Fruit fly (Drosophila melanogaster) whole organism, embryonic: Measurements from ENCODE around the gene CG42487.

ENCODE experiments used
- B-H2 ChIP-seq: fragments of 200-800 bp; sonication (Bioruptor generic); optimal IDR thresholded peaks from 2 replicates; lab custom pipeline; 2018; ENCODE audit warnings: missing biosample characterization, mild to moderate bottlenecking, missing genetic modification characterization
- BEAF-32 ChIP-seq: fragments of 200-800 bp; sonication (Bioruptor generic); optimal IDR thresholded peaks from 3 replicates; lab custom pipeline; 2017; ENCODE audit warnings: missing biosample characterization, missing genetic modification characterization, mild to moderate bottlenecking, moderate library complexity, missing genetic modification reagents
- Blimp-1 ChIP-seq: fragments of 200-800 bp; sonication (Bioruptor generic); optimal IDR thresholded peaks from 3 replicates; lab custom pipeline; 2018; ENCODE audit warnings: missing biosample characterization, missing genetic modification characterization, mild to moderate bottlenecking, moderate library complexity, missing genetic modification reagents
- BtbVII ChIP-seq: fragments of 200-800 bp; sonication (Bioruptor generic); optimal IDR thresholded peaks from 3 replicates; lab custom pipeline; 2017; ENCODE audit warnings: missing biosample characterization, mild to moderate bottlenecking, missing genetic modification characterization
- CG11398 ChIP-seq: fragments of 200-800 bp; sonication (Bioruptor generic); optimal IDR thresholded peaks from 2 replicates; lab custom pipeline; 2016; ENCODE audit warnings: missing biosample characterization, missing genetic modification characterization
- CG12659 ChIP-seq: fragments of 200-800 bp; sonication (Bioruptor generic); optimal IDR thresholded peaks from 3 replicates; lab custom pipeline; 2017; ENCODE audit warnings: mild to moderate bottlenecking, missing biosample characterization, missing genetic modification reagents, missing genetic modification characterization
- CG12769 ChIP-seq: fragments of 200-800 bp; sonication (Bioruptor generic); optimal IDR thresholded peaks from 2 replicates; lab custom pipeline; 2019; ENCODE audit warnings: missing biosample characterization, mild to moderate bottlenecking, missing genetic modification characterization, moderate library complexity
- CG13894 ChIP-seq: fragments of 200-800 bp; sonication (Bioruptor generic); optimal IDR thresholded peaks from 3 replicates; lab custom pipeline; 2018; ENCODE audit warnings: missing biosample characterization, mild to moderate bottlenecking, missing genetic modification characterization, moderate library complexity
- CG14014 ChIP-seq: fragments of 200-800 bp; sonication (Bioruptor generic); IDR thresholded peaks from 2 replicates; pipeline ENCODE4 v1.3.6; 2022; ENCODE audit warnings: missing biosample characterization, missing genetic modification characterization
- CG17802 ChIP-seq: fragments of 200-800 bp; sonication (Bioruptor generic); optimal IDR thresholded peaks from 2 replicates; lab custom pipeline; 2018; ENCODE audit warnings: missing biosample characterization, mild to moderate bottlenecking, missing genetic modification characterization, moderate library complexity
- CG1792 ChIP-seq: fragments of 200-800 bp; sonication (Bioruptor generic); optimal IDR thresholded peaks from 2 replicates; lab custom pipeline; 2016; ENCODE audit warnings: missing biosample characterization, missing genetic modification characterization
- CG18619 ChIP-seq: fragments of 200-800 bp; sonication (Bioruptor generic); optimal IDR thresholded peaks from 3 replicates; lab custom pipeline; 2017; ENCODE audit warnings: missing biosample characterization, mild to moderate bottlenecking, missing genetic modification characterization
- CG2712 ChIP-seq: fragments of 200-800 bp; optimal IDR thresholded peaks from 3 replicates; lab custom pipeline; 2019; ENCODE audit warnings: missing biosample characterization, mild to moderate bottlenecking, missing genetic modification characterization, moderate library complexity
- CG31388 ChIP-seq: fragments of 200-800 bp; sonication (Bioruptor generic); optimal IDR thresholded peaks from 2 replicates; lab custom pipeline; 2016; ENCODE audit warnings: missing biosample characterization, missing genetic modification characterization
- CG4328 ChIP-seq: fragments of 200-800 bp; sonication (Bioruptor generic); optimal IDR thresholded peaks from 3 replicates; lab custom pipeline; 2017; ENCODE audit warnings: missing biosample characterization, missing genetic modification reagents, missing genetic modification characterization
- CG7928 ChIP-seq: fragments of 200-800 bp; sonication (Bioruptor generic); optimal IDR thresholded peaks from 2 replicates; lab custom pipeline; 2017; ENCODE audit warnings: missing biosample characterization, mild to moderate bottlenecking, missing genetic modification characterization
- CG9797 ChIP-seq: fragments of 200-800 bp; sonication (Bioruptor generic); optimal IDR thresholded peaks from 3 replicates; lab custom pipeline; 2018; ENCODE audit warnings: missing biosample characterization, mild to moderate bottlenecking, missing genetic modification characterization
- CG9817 ChIP-seq: fragments of 200-800 bp; sonication (Bioruptor generic); optimal IDR thresholded peaks from 2 replicates; lab custom pipeline; 2018; ENCODE audit warnings: missing biosample characterization, mild to moderate bottlenecking, missing genetic modification characterization, moderate library complexity
- CHES-1-like ChIP-seq: fragments of 200-800 bp; sonication (Bioruptor generic); optimal IDR thresholded peaks from 2 replicates; lab custom pipeline; 2016; ENCODE audit warnings: missing biosample characterization, missing genetic modification characterization
- Deaf1 ChIP-seq: fragments of 200-800 bp; optimal IDR thresholded peaks from 3 replicates; lab custom pipeline; 2019; ENCODE audit warnings: missing biosample characterization, mild to moderate bottlenecking, missing genetic modification characterization, moderate library complexity
- Dfd ChIP-seq, 2 experiments: fragments of >200 bp; optimal IDR thresholded peaks; 2 replicates each; lab custom pipeline; 2017; ENCODE audit warnings: missing biosample characterization in 2 of 2, missing genetic modification characterization in 2 of 2
- H15 ChIP-seq: fragments of 200-800 bp; sonication (Bioruptor generic); IDR thresholded peaks from 3 replicates; pipeline ENCODE4 v1.3.6; 2022; ENCODE audit warnings: missing biosample characterization, missing genetic modification characterization
- Jarid2 ChIP-seq: fragments of 200-800 bp; sonication (Bioruptor generic); optimal IDR thresholded peaks from 3 replicates; lab custom pipeline; 2017; ENCODE audit warnings: mild to moderate bottlenecking, missing biosample characterization, missing genetic modification reagents, missing genetic modification characterization
- Kr ChIP-seq: fragments of 200-800 bp; sonication (Bioruptor generic); optimal IDR thresholded peaks from 2 replicates; lab custom pipeline; 2017; ENCODE audit warnings: missing biosample characterization, mild to moderate bottlenecking, missing genetic modification characterization
- NC2α ChIP-seq: fragments of 200-800 bp; sonication (Bioruptor generic); optimal IDR thresholded peaks from 2 replicates; lab custom pipeline; 2016; ENCODE audit warnings: missing biosample characterization, missing genetic modification characterization
- Nf-YB ChIP-seq: fragments of 200-800 bp; sonication (Bioruptor generic); optimal IDR thresholded peaks from 3 replicates; lab custom pipeline; 2019; ENCODE audit warnings: missing biosample characterization, mild to moderate bottlenecking, missing genetic modification characterization, moderate library complexity
- Opbp ChIP-seq: fragments of 200-800 bp; sonication (Bioruptor generic); IDR thresholded peaks from 3 replicates; pipeline ENCODE4 v1.3.6; 2022; ENCODE audit warnings: missing biosample characterization, missing genetic modification characterization; ENCODE audit not compliant: partially characterized antibody
- Rfx ChIP-seq: fragments of 200-800 bp; sonication (Bioruptor generic); IDR thresholded peaks from 2 replicates; pipeline ENCODE4 v1.3.6; 2022; ENCODE audit warnings: missing biosample characterization, missing genetic modification characterization
- Taf1 ChIP-seq: fragments of 200-800 bp; sonication (Bioruptor generic); IDR thresholded peaks from 2 replicates; pipeline ENCODE4 v1.3.6; 2022; ENCODE audit warnings: missing biosample characterization, missing genetic modification characterization
- Trl ChIP-seq, 3 experiments: fragments of >200 bp in 2 of 3; fragments of 200-800 bp in 1 of 3; sonication (Bioruptor generic) in 1 of 3; optimal IDR thresholded peaks; 2 replicates in 1 of 3; 3 replicates in 2 of 3; lab custom pipeline; 2016 to 2017; ENCODE audit warnings: missing biosample characterization in 1 of 3, missing genetic modification characterization in 1 of 3
- Vsx1 ChIP-seq: fragments of 200-800 bp; sonication (Bioruptor generic); optimal IDR thresholded peaks from 2 replicates; lab custom pipeline; 2017; ENCODE audit warnings: missing biosample characterization, mild to moderate bottlenecking, missing genetic modification characterization, missing genetic modification reagents
- al ChIP-seq: fragments of 200-800 bp; sonication (Bioruptor generic); IDR thresholded peaks from 2 replicates; pipeline ENCODE4 v1.3.6; 2022; ENCODE audit warnings: missing biosample characterization, missing genetic modification characterization
- aop ChIP-seq: fragments of 200-800 bp; sonication (Bioruptor generic); IDR thresholded peaks from 2 replicates; pipeline ENCODE4 v1.3.6; 2022; ENCODE audit warnings: missing biosample characterization, missing genetic modification characterization
- ato ChIP-seq: fragments of 200-800 bp; sonication (Bioruptor generic); IDR thresholded peaks from 2 replicates; pipeline ENCODE4 v1.3.6; 2022; ENCODE audit warnings: missing biosample characterization, missing genetic modification characterization; ENCODE audit not compliant: partially characterized antibody
- caup ChIP-seq: fragments of 200-800 bp; sonication (Bioruptor generic); optimal IDR thresholded peaks from 3 replicates; lab custom pipeline; 2017; ENCODE audit warnings: missing biosample characterization, mild to moderate bottlenecking, missing genetic modification characterization, moderate library complexity; ENCODE audit not compliant: severe bottlenecking
- disco-r ChIP-seq: fragments of 200-800 bp; sonication (Bioruptor generic); optimal IDR thresholded peaks from 2 replicates; lab custom pipeline; 2016; ENCODE audit warnings: missing biosample characterization, missing genetic modification characterization
- dm ChIP-seq: fragments of 200-800 bp; sonication (Bioruptor generic); optimal IDR thresholded peaks from 3 replicates; lab custom pipeline; 2016; ENCODE audit warnings: missing biosample characterization, missing genetic modification characterization
- dpn ChIP-seq, 2 experiments: fragments of 200-800 bp; sonication (Bioruptor generic); optimal IDR thresholded peaks; 3 replicates each; lab custom pipeline; 2016; ENCODE audit warnings: missing biosample characterization in 2 of 2, missing genetic modification characterization in 2 of 2
- emc ChIP-seq: fragments of 200-800 bp; sonication (Bioruptor generic); optimal IDR thresholded peaks from 2 replicates; lab custom pipeline; 2016; ENCODE audit warnings: missing biosample characterization, missing genetic modification characterization
- gce ChIP-seq: fragments of 200-800 bp; sonication (Bioruptor generic); IDR thresholded peaks from 3 replicates; pipeline ENCODE4 v1.3.6; 2022; ENCODE audit warnings: missing biosample characterization, missing genetic modification characterization
- insv ChIP-seq, 2 experiments: fragments of 200-800 bp; sonication (Bioruptor generic); optimal IDR thresholded peaks; 3 replicates each; lab custom pipeline; 2016 to 2018; ENCODE audit warnings: missing biosample characterization in 2 of 2, missing genetic modification characterization in 2 of 2
- nau ChIP-seq: fragments of 200-800 bp; sonication (Bioruptor generic); optimal IDR thresholded peaks from 3 replicates; lab custom pipeline; 2017; ENCODE audit warnings: missing biosample characterization, mild to moderate bottlenecking, missing genetic modification characterization, missing genetic modification reagents
- run ChIP-seq: fragments of 200-800 bp; sonication (Bioruptor generic); optimal IDR thresholded peaks from 3 replicates; lab custom pipeline; 2018; ENCODE audit warnings: missing biosample characterization, mild to moderate bottlenecking, missing genetic modification characterization
- so ChIP-seq: fragments of 200-800 bp; sonication (Bioruptor generic); IDR thresholded peaks from 3 replicates; pipeline ENCODE4 v1.3.6; 2022; ENCODE audit warnings: missing biosample characterization, missing genetic modification characterization
- tgo ChIP-seq: fragments of 200-800 bp; sonication (Bioruptor generic); IDR thresholded peaks from 3 replicates; pipeline ENCODE4 v1.3.6; 2022; ENCODE audit warnings: missing biosample characterization, missing genetic modification characterization
- trh ChIP-seq: fragments of 200-800 bp; sonication (Bioruptor generic); optimal IDR thresholded peaks from 2 replicates; lab custom pipeline; 2016; ENCODE audit warnings: missing biosample characterization, missing genetic modification characterization
- wor ChIP-seq: fragments of 200-800 bp; sonication (Bioruptor generic); IDR thresholded peaks from 2 replicates; pipeline ENCODE4 v1.3.6; 2022; ENCODE audit warnings: missing biosample characterization, missing genetic modification characterization
- yki ChIP-seq: fragments of >200 bp; optimal IDR thresholded peaks from 3 replicates; lab custom pipeline; 2018
- zfh1 ChIP-seq: fragments of 200-800 bp; sonication (Bioruptor generic); IDR thresholded peaks from 3 replicates; pipeline ENCODE4 v1.3.6; 2022; ENCODE audit warnings: missing biosample characterization, missing genetic modification characterization

Gene CG42487

DNA sequence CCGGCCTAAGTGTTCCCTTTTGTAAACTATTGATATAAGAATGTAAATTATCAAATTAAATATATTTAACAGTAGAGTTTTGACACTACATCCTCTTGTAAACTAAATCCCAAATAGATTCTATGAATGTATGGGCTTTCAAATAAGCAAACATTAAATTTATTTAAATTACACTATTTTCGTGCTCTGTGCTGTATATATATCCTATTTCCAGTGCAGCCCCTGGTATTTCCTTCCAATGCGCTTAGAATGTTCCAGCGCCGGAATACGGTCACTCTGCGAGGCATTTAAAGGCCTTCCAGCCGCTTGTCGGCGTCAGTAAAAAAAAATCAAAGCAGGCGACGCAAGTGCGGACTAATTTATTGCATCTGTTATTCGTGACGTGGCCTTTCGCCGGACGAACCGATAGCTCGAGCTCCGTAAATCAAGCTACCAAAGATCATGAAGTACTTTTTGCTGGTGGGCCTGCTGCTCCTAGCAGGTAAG, 10.6 kb downstream of the CG42487 start, which contains the start of gene Gp93 (continued):
- TF ChIP-seq nau, result no peak
- TF ChIP-seq CG4328, result peak; percentile 45
- no peak for TF ChIP-seq Taf1
- no peak for TF ChIP-seq CG1792 (GFP tag; lab: Kevin White, UChicago)
- TF ChIP-seq caup (GFP tag; lab: Kevin White, UChicago), result no peak
- no peak for TF ChIP-seq yki
- peak; percentile 50; the same call in 1 of the 2 replicates for TF ChIP-seq ato
- TF ChIP-seq BEAF-32 (GFP tag; lab: Kevin White, UChicago), result no peak
- peak; percentile 16 for TF ChIP-seq Nf-YB (GFP tag; lab: Kevin White, UChicago)
- TF ChIP-seq CG11398 (GFP tag; lab: Kevin White, UChicago), result no peak
- TF ChIP-seq al (GFP tag; lab: Robert Waterston, UW), result peak; percentile 51; the same call in 1 of the 2 replicates
- TF ChIP-seq emc (GFP tag; lab: Kevin White, UChicago), result no peak
- TF ChIP-seq CG18619 (GFP tag; lab: Kevin White, UChicago), result peak; percentile 54
- TF ChIP-seq Blimp-1 (GFP tag; lab: Kevin White, UChicago), result no peak
- TF ChIP-seq CG9797 (GFP tag; lab: Kevin White, UChicago), result peak; percentile 32
- peak; percentile 80 for TF ChIP-seq Rfx (GFP tag; lab: Robert Waterston, UW)
- TF ChIP-seq dm (GFP tag; lab: Kevin White, UChicago), result peak; percentile 20
- peak; percentile 25 to 64 for TF ChIP-seq dpn (GFP tag; optimal IDR thresholded peaks at IDR 0.05; lab: Kevin White, UChicago)
- peak; percentile 46 for TF ChIP-seq CG9817 (tag; lab: Kevin White, UChicago)
- no peak for TF ChIP-seq Vsx1 (GFP tag; lab: Kevin White, UChicago)
- TF ChIP-seq CG2712 (tag; lab: Kevin White, UChicago), result peak; percentile 74
- TF ChIP-seq CG14014 (GFP tag; lab: Robert Waterston, UW), result peak; percentile 69
- peak; percentile 72 for TF ChIP-seq Jarid2
- 0 out of 2 replicates have a peak, but pooled peaks have one; percentile 19 for TF ChIP-seq wor
- TF ChIP-seq Kr, result no peak
- no peak for TF ChIP-seq disco-r (GFP tag; lab: Kevin White, UChicago)
- TF ChIP-seq CG7928 (GFP tag; lab: Kevin White, UChicago), result peak; percentile 19
- peak; percentile 22 for TF ChIP-seq B-H2 (GFP tag; lab: Kevin White, UChicago)
- no peak for TF ChIP-seq Dfd (GFP tag; optimal IDR thresholded peaks at IDR 0.05; lab: Kevin White, UChicago)
- no peak for TF ChIP-seq CG12769 (tag; lab: Kevin White, UChicago)
- peak; percentile 55 for TF ChIP-seq CHES-1-like
- TF ChIP-seq NC2α (GFP tag; lab: Kevin White, UChicago), result peak; percentile 57
- peak in 1 of 2 experiments; percentile 11 for TF ChIP-seq insv (GFP tag; optimal IDR thresholded peaks at IDR 0.05; lab: Kevin White, UChicago)
- no peak for TF ChIP-seq Trl (optimal IDR thresholded peaks at IDR 0.05; lab: Kevin White, UChicago)
- TF ChIP-seq Trl (GFP tag; optimal IDR thresholded peaks at IDR 0.05; lab: Kevin White, UChicago), result no peak
- no peak for TF ChIP-seq aop (GFP tag; lab: Robert Waterston, UW)
- TF ChIP-seq run (tag; lab: Kevin White, UChicago), result no peak
- peak; percentile 44; the same call in 1 of the 3 replicates for TF ChIP-seq so (GFP tag; lab: Robert Waterston, UW)
- TF ChIP-seq tgo (GFP tag; lab: Robert Waterston, UW), result peak; percentile 71; the same call in 2 of the 3 replicates
- TF ChIP-seq CG13894 (tag; lab: Kevin White, UChicago), result no peak
- TF ChIP-seq CG12659 (GFP tag; lab: Kevin White, UChicago), result peak; percentile 46
- TF ChIP-seq Deaf1 (tag; lab: Kevin White, UChicago), result no peak
- peak; percentile 74; the same call in 2 of the 3 replicates for TF ChIP-seq zfh1 (GFP tag; lab: Robert Waterston, UW)
- peak; percentile 45; the same call in 1 of the 3 replicates for TF ChIP-seq H15 (GFP tag; lab: Robert Waterston, UW)
- TF ChIP-seq trh, result no peak
- TF ChIP-seq Opbp, result peak; percentile 56; the same call in 1 of the 3 replicates
- TF ChIP-seq BtbVII (GFP tag; lab: Kevin White, UChicago), result no peak
- no peak for TF ChIP-seq CG31388 (GFP tag; lab: Kevin White, UChicago)
- TF ChIP-seq CG17802 (tag; lab: Kevin White, UChicago), result no peak
- 0 out of 3 replicates have a peak, but pooled peaks have one; percentile 36 for TF ChIP-seq gce (GFP tag; lab: Robert Waterston, UW)
